Fruit fly (Drosophila melanogaster) whole organism, embryonic: Measurements from ENCODE around the gene CG31548.

Experiments
- C15 ChIP-seq: fragments of 200-800 bp; sonication (Bioruptor generic); IDR thresholded peaks from 3 replicates; pipeline ENCODE4 v1.3.6; 2022; ENCODE audit warnings: missing biosample characterization, missing genetic modification characterization
- CG1024 ChIP-seq: fragments of 200-800 bp; sonication (Bioruptor generic); IDR thresholded peaks from 2 replicates; pipeline ENCODE4 v1.3.6; 2022; ENCODE audit warnings: missing biosample characterization, missing genetic modification characterization
- CG12155 ChIP-seq: fragments of 200-800 bp; sonication (Bioruptor generic); optimal IDR thresholded peaks from 3 replicates; lab custom pipeline; 2016; ENCODE audit warnings: missing biosample characterization, missing genetic modification characterization
- CG1603 ChIP-seq: fragments of 200-800 bp; sonication (Bioruptor generic); optimal IDR thresholded peaks from 2 replicates; lab custom pipeline; 2019; ENCODE audit warnings: missing biosample characterization, mild to moderate bottlenecking, missing genetic modification characterization, moderate library complexity
- CG17186 ChIP-seq: fragments of 200-800 bp; sonication (Bioruptor generic); optimal IDR thresholded peaks from 3 replicates; lab custom pipeline; 2017; ENCODE audit warnings: missing biosample characterization, missing genetic modification reagents, missing genetic modification characterization
- CG18599 ChIP-seq: fragments of 200-800 bp; sonication (Bioruptor generic); optimal IDR thresholded peaks from 3 replicates; lab custom pipeline; 2017; ENCODE audit warnings: missing biosample characterization, missing genetic modification characterization, mild to moderate bottlenecking, moderate library complexity, missing genetic modification reagents
- CG2120 ChIP-seq: fragments of 200-800 bp; sonication (Bioruptor generic); optimal IDR thresholded peaks from 3 replicates; lab custom pipeline; 2016; ENCODE audit warnings: missing biosample characterization, missing genetic modification characterization
- CG2712 ChIP-seq: fragments of 200-800 bp; optimal IDR thresholded peaks from 3 replicates; lab custom pipeline; 2019; ENCODE audit warnings: missing biosample characterization, mild to moderate bottlenecking, missing genetic modification characterization, moderate library complexity
- CG32772 ChIP-seq: fragments of 200-800 bp; sonication (Bioruptor generic); IDR thresholded peaks from 2 replicates; pipeline ENCODE4 v1.3.6; 2022; ENCODE audit warnings: missing biosample characterization, missing genetic modification characterization
- CG3838 ChIP-seq: fragments of 200-800 bp; sonication (Bioruptor generic); optimal IDR thresholded peaks from 3 replicates; lab custom pipeline; 2016; ENCODE audit warnings: missing biosample characterization, missing genetic modification characterization
- CG6765 ChIP-seq: fragments of 200-800 bp; sonication (Bioruptor generic); optimal IDR thresholded peaks from 3 replicates; lab custom pipeline; 2017; ENCODE audit warnings: missing biosample characterization, mild to moderate bottlenecking, missing genetic modification characterization
- CG8281 ChIP-seq: fragments of 200-800 bp; sonication (Bioruptor generic); optimal IDR thresholded peaks from 2 replicates; lab custom pipeline; 2018; ENCODE audit warnings: missing biosample characterization, mild to moderate bottlenecking, missing genetic modification characterization, moderate library complexity
- CG9609 ChIP-seq: fragments of 200-800 bp; sonication (Bioruptor generic); optimal IDR thresholded peaks from 3 replicates; lab custom pipeline; 2016; ENCODE audit warnings: missing biosample characterization, missing genetic modification characterization
- Deaf1 ChIP-seq: fragments of 200-800 bp; optimal IDR thresholded peaks from 3 replicates; lab custom pipeline; 2019; ENCODE audit warnings: missing biosample characterization, mild to moderate bottlenecking, missing genetic modification characterization, moderate library complexity
- E2f1 ChIP-seq: fragments of 200-800 bp; sonication (Bioruptor generic); IDR thresholded peaks from 2 replicates; pipeline ENCODE4 v1.3.6; 2022; ENCODE audit warnings: missing biosample characterization, missing genetic modification characterization
- Ets97D ChIP-seq: fragments of 200-800 bp; sonication (Bioruptor generic); optimal IDR thresholded peaks from 3 replicates; lab custom pipeline; 2016; ENCODE audit warnings: missing biosample characterization, missing genetic modification characterization
- Fer3 ChIP-seq: fragments of 200-800 bp; sonication (Bioruptor generic); optimal IDR thresholded peaks from 2 replicates; lab custom pipeline; 2018; ENCODE audit warnings: missing biosample characterization, mild to moderate bottlenecking, missing genetic modification characterization, moderate library complexity
- Gug ChIP-seq: fragments of 200-800 bp; sonication (Bioruptor generic); IDR thresholded peaks from 4 replicates; pipeline ENCODE4 v1.3.6; 2022; ENCODE audit warnings: missing biosample characterization, missing genetic modification characterization
- HmgZ ChIP-seq: fragments of 200-800 bp; sonication (Bioruptor generic); optimal IDR thresholded peaks from 2 replicates; lab custom pipeline; 2018; ENCODE audit warnings: missing biosample characterization, mild to moderate bottlenecking, missing genetic modification characterization
- Lhr ChIP-seq: fragments of 200-800 bp; sonication (Bioruptor generic); optimal IDR thresholded peaks from 3 replicates; lab custom pipeline; 2017; ENCODE audit warnings: mild to moderate bottlenecking, missing biosample characterization, missing genetic modification reagents, missing genetic modification characterization
- Lpt ChIP-seq: fragments of >200 bp; optimal IDR thresholded peaks from 2 replicates; lab custom pipeline; 2018; ENCODE audit warnings: missing biosample characterization, missing genetic modification characterization
- NC2α ChIP-seq: fragments of 200-800 bp; sonication (Bioruptor generic); optimal IDR thresholded peaks from 2 replicates; lab custom pipeline; 2016; ENCODE audit warnings: missing biosample characterization, missing genetic modification characterization
- Neu2 ChIP-seq: fragments of 200-800 bp; sonication (Bioruptor generic); optimal IDR thresholded peaks from 3 replicates; lab custom pipeline; 2016; ENCODE audit warnings: missing biosample characterization, missing genetic modification characterization, borderline replicate concordance
- Optix ChIP-seq: fragments of 200-800 bp; sonication (Bioruptor generic); IDR thresholded peaks from 3 replicates; pipeline ENCODE4 v1.3.6; 2022; ENCODE audit warnings: missing biosample characterization, missing genetic modification characterization
- Rfx ChIP-seq: fragments of 200-800 bp; sonication (Bioruptor generic); IDR thresholded peaks from 2 replicates; pipeline ENCODE4 v1.3.6; 2022; ENCODE audit warnings: missing biosample characterization, missing genetic modification characterization
- Sox100B ChIP-seq: fragments of 200-800 bp; sonication (Bioruptor generic); optimal IDR thresholded peaks from 3 replicates; lab custom pipeline; 2018; ENCODE audit warnings: missing biosample characterization, mild to moderate bottlenecking, missing genetic modification characterization
- Trl ChIP-seq, 3 experiments: fragments of >200 bp in 2 of 3; fragments of 200-800 bp in 1 of 3; sonication (Bioruptor generic) in 1 of 3; optimal IDR thresholded peaks; 2 replicates in 1 of 3; 3 replicates in 2 of 3; lab custom pipeline; 2016 to 2017; ENCODE audit warnings: missing biosample characterization in 1 of 3, missing genetic modification characterization in 1 of 3
- al ChIP-seq: fragments of 200-800 bp; sonication (Bioruptor generic); IDR thresholded peaks from 2 replicates; pipeline ENCODE4 v1.3.6; 2022; ENCODE audit warnings: missing biosample characterization, missing genetic modification characterization
- ara ChIP-seq: fragments of 200-800 bp; sonication (Bioruptor generic); IDR thresholded peaks from 2 replicates; pipeline ENCODE4 v1.3.6; 2022; ENCODE audit warnings: missing biosample characterization, missing genetic modification characterization
- ase ChIP-seq: fragments of 200-800 bp; sonication (Bioruptor generic); IDR thresholded peaks from 3 replicates; pipeline ENCODE4 v1.3.6; 2022; ENCODE audit warnings: missing biosample characterization, missing genetic modification characterization
- btn ChIP-seq: fragments of 200-800 bp; sonication (Bioruptor generic); optimal IDR thresholded peaks from 2 replicates; lab custom pipeline; 2016; ENCODE audit warnings: missing biosample characterization, missing genetic modification characterization
- cg ChIP-seq: fragments of 200-800 bp; sonication (Bioruptor generic); optimal IDR thresholded peaks from 3 replicates; lab custom pipeline; 2019; ENCODE audit warnings: missing biosample characterization, mild to moderate bottlenecking, missing genetic modification characterization, moderate library complexity
- crc ChIP-seq: fragments of 200-800 bp; sonication (Bioruptor generic); optimal IDR thresholded peaks from 2 replicates; lab custom pipeline; 2016; ENCODE audit warnings: missing biosample characterization, missing genetic modification characterization
- dm ChIP-seq: fragments of 200-800 bp; sonication (Bioruptor generic); optimal IDR thresholded peaks from 3 replicates; lab custom pipeline; 2016; ENCODE audit warnings: missing biosample characterization, missing genetic modification characterization
- dpn ChIP-seq, 2 experiments: fragments of 200-800 bp; sonication (Bioruptor generic); optimal IDR thresholded peaks; 3 replicates each; lab custom pipeline; 2016; ENCODE audit warnings: missing biosample characterization in 2 of 2, missing genetic modification characterization in 2 of 2
- ems ChIP-seq: fragments of 200-800 bp; sonication (Bioruptor generic); optimal IDR thresholded peaks from 3 replicates; lab custom pipeline; 2016; ENCODE audit warnings: missing biosample characterization, missing genetic modification characterization
- fd102C ChIP-seq: fragments of 200-800 bp; sonication (Bioruptor generic); optimal IDR thresholded peaks from 2 replicates; lab custom pipeline; 2018; ENCODE audit warnings: missing biosample characterization, mild to moderate bottlenecking, missing genetic modification characterization, moderate library complexity
- gsb-n ChIP-seq: fragments of 200-800 bp; sonication (Bioruptor generic); optimal IDR thresholded peaks from 3 replicates; lab custom pipeline; 2018; ENCODE audit warnings: missing biosample characterization, mild to moderate bottlenecking, missing genetic modification characterization
- klu ChIP-seq: fragments of 200-800 bp; sonication (Bioruptor generic); IDR thresholded peaks from 2 replicates; pipeline ENCODE4 v1.3.6; 2022; ENCODE audit warnings: missing biosample characterization, missing genetic modification characterization
- knrl ChIP-seq: fragments of 200-800 bp; sonication (Bioruptor generic); IDR thresholded peaks from 3 replicates; pipeline ENCODE4 v1.3.6; 2022; ENCODE audit warnings: missing biosample characterization, missing genetic modification characterization; ENCODE audit not compliant: partially characterized antibody
- nerfin-1 ChIP-seq: fragments of 200-800 bp; sonication (Bioruptor generic); optimal IDR thresholded peaks from 3 replicates; lab custom pipeline; 2019; ENCODE audit warnings: missing biosample characterization, mild to moderate bottlenecking, missing genetic modification characterization, moderate library complexity
- pan ChIP-seq, 4 experiments: fragments of >200 bp in 3 of 4; fragments of 200-800 bp in 1 of 4; sonication (Bioruptor generic) in 1 of 4; optimal IDR thresholded peaks in 3 of 4; IDR thresholded peaks in 1 of 4; 2 replicates each; pipeline versions ENCODE4 v1.3.6 to Lab custom; 2017 to 2022; ENCODE audit warnings: missing biosample characterization in 2 of 4, missing genetic modification characterization in 2 of 4, mixed read lengths in 1 of 4
- schlank ChIP-seq: fragments of 200-800 bp; sonication (Bioruptor generic); optimal IDR thresholded peaks from 2 replicates; lab custom pipeline; 2018; ENCODE audit warnings: missing biosample characterization, mild to moderate bottlenecking, missing genetic modification characterization
- scrt ChIP-seq: fragments of 200-800 bp; sonication (Bioruptor generic); optimal IDR thresholded peaks from 2 replicates; lab custom pipeline; 2018; ENCODE audit warnings: missing biosample characterization, mild to moderate bottlenecking, missing genetic modification characterization, moderate library complexity
- tna ChIP-seq: fragments of 200-800 bp; sonication (Bioruptor generic); IDR thresholded peaks from 2 replicates; pipeline ENCODE4 v1.3.6; 2022; ENCODE audit warnings: missing biosample characterization, missing genetic modification characterization; ENCODE audit not compliant: partially characterized antibody
- vfl ChIP-seq: fragments of 200-800 bp; sonication (Bioruptor generic); optimal IDR thresholded peaks from 2 replicates; lab custom pipeline; 2016; ENCODE audit warnings: missing biosample characterization, missing genetic modification characterization
- vnd ChIP-seq: fragments of 200-800 bp; sonication (Bioruptor generic); IDR thresholded peaks from 3 replicates; pipeline ENCODE4 v1.3.6; 2022; ENCODE audit warnings: missing biosample characterization, missing genetic modification characterization; ENCODE audit not compliant: partially characterized antibody
- z ChIP-seq: fragments of 200-800 bp; sonication (Bioruptor generic); IDR thresholded peaks from 3 replicates; pipeline ENCODE4 v1.3.6; 2022; ENCODE audit warnings: missing biosample characterization, missing genetic modification characterization
- zf30C ChIP-seq: fragments of 200-800 bp; sonication (Bioruptor generic); optimal IDR thresholded peaks from 3 replicates; lab custom pipeline; 2018; ENCODE audit warnings: missing biosample characterization, mild to moderate bottlenecking, missing genetic modification characterization
- zfh2 ChIP-seq: fragments of 200-800 bp; sonication (Bioruptor generic); optimal IDR thresholded peaks from 2 replicates; lab custom pipeline; 2016; ENCODE audit warnings: missing biosample characterization, missing genetic modification characterization

The CG31548 gene

DNA sequence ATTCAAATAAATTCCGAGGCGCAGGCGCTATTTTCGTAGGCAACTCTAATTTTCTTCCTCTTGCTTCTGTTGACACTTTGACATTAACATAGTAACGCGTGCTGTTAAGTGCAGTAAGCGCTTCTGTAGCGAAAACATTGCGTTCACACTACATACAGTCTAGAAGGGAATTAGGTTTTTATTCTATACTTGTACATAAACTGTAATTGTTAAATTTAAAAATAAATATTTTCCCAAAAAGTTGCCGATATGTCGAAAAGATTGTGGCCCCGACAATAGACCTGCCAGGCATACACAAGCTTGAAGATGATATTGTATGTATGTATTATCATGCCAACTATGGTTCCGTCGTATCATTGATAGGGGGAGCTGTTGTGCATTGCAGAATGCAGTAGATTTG is 30.2 kb downstream of the CG31548 start, which contains the start of gene asl:
Gene asl (minus strand): TSS at position 67 of the 400 bp plus-strand sequence.
- TF ChIP-seq Gug (no peak), crc (peak; percentile 49), CG6765 (GFP tag; lab: Kevin White, UChicago) (peak; percentile 5), vnd (GFP tag; lab: Robert Waterston, UW) (no peak), CG2712 (peak; percentile 82), CG12155 (GFP tag; lab: Kevin White, UChicago) (peak; percentile 63), Sox100B (GFP tag; lab: Kevin White, UChicago) (no peak), CG17186 (peak; percentile 100), C15 (GFP tag; lab: Robert Waterston, UW) (no peak), Optix (GFP tag; lab: Robert Waterston, UW) (0 out of 3 replicates have a peak, but pooled peaks have one; percentile 45), klu (no peak), knrl (peak; percentile 21; the same call in 1 of the 3 replicates), cg (peak; percentile 41), CG3838 (GFP tag; lab: Kevin White, UChicago) (peak; percentile 14), ara (no peak), nerfin-1 (tag; lab: Kevin White, UChicago) (peak; percentile 67), CG2120 (GFP tag; lab: Kevin White, UChicago) (peak; percentile 71), E2f1 (GFP tag; lab: Robert Waterston, UW) (peak; percentile 61), Trl (optimal IDR thresholded peaks at IDR 0.05; lab: Kevin White, UChicago) (no peak), Trl (GFP tag; optimal IDR thresholded peaks at IDR 0.05; lab: Kevin White, UChicago) (peak; percentile 31), gsb-n (tag; lab: Kevin White, UChicago) (no peak), schlank (tag; lab: Kevin White, UChicago) (no peak), ems (peak; percentile 52), dm (peak; percentile 31), Neu2 (GFP tag; lab: Kevin White, UChicago) (no peak), vfl (GFP tag; lab: Kevin White, UChicago) (peak; percentile 16), CG1603 (tag; lab: Kevin White, UChicago) (peak; percentile 79), CG32772 (GFP tag; lab: Robert Waterston, UW) (0 out of 2 replicates have a peak, but pooled peaks have one; percentile 11), Fer3 (peak; percentile 60), NC2α (GFP tag; lab: Kevin White, UChicago) (no peak), zfh2 (GFP tag; lab: Kevin White, UChicago) (peak; percentile 51), CG18599 (GFP tag; lab: Kevin White, UChicago) (no peak), CG9609 (GFP tag; lab: Kevin White, UChicago) (peak; percentile 11), zf30C (GFP tag; lab: Kevin White, UChicago) (peak; percentile 10), Lpt (GFP tag; lab: Kevin White, UChicago) (no peak), btn (GFP tag; lab: Kevin White, UChicago) (no peak), HmgZ (peak; percentile 76), Lhr (peak; percentile 59), Deaf1 (tag; lab: Kevin White, UChicago) (peak; percentile 47), Ets97D (GFP tag; lab: Kevin White, UChicago) (peak; percentile 66), pan (optimal IDR thresholded peaks at IDR 0.05; lab: Kevin White, UChicago) (no peak), pan (GFP tag; optimal IDR thresholded peaks at IDR 0.05 in 1 of 2, IDR thresholded peaks at IDR 0.05 in 1 of 2) (peak in 1 of 2 experiments; percentile 47), CG1024 (GFP tag; lab: Robert Waterston, UW) (peak; percentile 37; the same call in 1 of the 2 replicates), CG8281 (no peak), ase (GFP tag; lab: Robert Waterston, UW) (peak; percentile 55; the same call in 1 of the 3 replicates), scrt (GFP tag; lab: Kevin White, UChicago) (no peak), Rfx (GFP tag; lab: Robert Waterston, UW) (peak; percentile 79), al (peak; percentile 31; the same call in 1 of the 2 replicates), dpn (GFP tag; optimal IDR thresholded peaks at IDR 0.05; lab: Kevin White, UChicago) (peak; percentile 56 to 65), tna (GFP tag; lab: Robert Waterston, UW) (no peak), fd102C (peak; percentile 35), z (GFP tag; lab: Robert Waterston, UW) (no peak)
